Fruit fly (Drosophila melanogaster) Kc167 (cell line): ENCODE results near the gene CG43354.

Experiments used
- Myc ChIP-seq: fragments of >200 bp; optimal IDR thresholded peaks from 2 replicates; lab custom pipeline; 2017; ENCODE audit warnings: missing external identifiers
- Sin3A ChIP-seq: fragments of >200 bp; optimal IDR thresholded peaks from 2 replicates; lab custom pipeline; 2018; ENCODE audit warnings: missing external identifiers
- h ChIP-seq: fragments of >200 bp; optimal IDR thresholded peaks from 3 replicates; lab custom pipeline; 2018; ENCODE audit warnings: missing external identifiers
- psq ChIP-seq: fragments of >200 bp; optimal IDR thresholded peaks from 2 replicates; lab custom pipeline; 2017; ENCODE audit warnings: missing external identifiers
- ttk ChIP-seq: sonication (Bioruptor generic); optimal IDR thresholded peaks from 2 replicates; lab custom pipeline; 2017; ENCODE audit warnings: missing external identifiers

dm6 chr2L:18352808-18353207 lies 43.6 kb upstream of the CG43354 start:
- TF ChIP-seq Myc (lab: Kevin White, UChicago) = no peak
- TF ChIP-seq Sin3A = no peak
- no peak for TF ChIP-seq psq (lab: Kevin White, UChicago)
- TF ChIP-seq h (lab: Kevin White, UChicago) = no peak
- TF ChIP-seq ttk (lab: Kevin White, UChicago) = no peak
